Fruit fly (Drosophila melanogaster): Measurements from ENCODE around the gene CG14292.
A peak's percentile ranks its signal among the peaks of the same experiment; 100 is the strongest.

The CG14292 gene

DNA sequence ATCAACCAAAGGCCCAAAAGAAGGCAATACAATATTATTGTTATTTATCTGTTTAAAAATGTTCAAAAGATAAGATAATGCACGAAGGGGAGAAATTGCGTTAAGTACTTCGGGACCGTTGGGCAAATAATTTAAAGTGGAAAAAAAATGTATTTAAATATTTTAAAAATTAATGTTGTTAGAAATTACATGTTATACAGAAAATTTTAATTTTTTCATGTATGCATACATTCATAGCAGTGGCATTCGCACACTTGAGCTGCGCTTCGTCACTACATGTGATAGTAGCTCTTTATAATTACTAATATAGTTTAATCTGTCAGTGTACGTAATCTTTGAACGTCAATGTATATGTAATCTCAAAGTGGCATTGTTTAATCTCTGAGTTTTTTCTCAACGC is 10.2 kb downstream of the CG14292 start (continued):
- TF ChIP-seq sisA (GFP tag; IDR thresholded peaks at IDR 0.05) (peak; percentile 57), Aef1 (GFP tag; IDR thresholded peaks at IDR 0.05) (peak; percentile 64), C15 (GFP tag; IDR thresholded peaks at IDR 0.05) (0 out of 3 replicates have a peak, but pooled peaks have one; percentile 9), vvl (GFP tag; IDR thresholded peaks at IDR 0.05) (peak; percentile 81; the same call in 1 of the 2 replicates), CG6272 (GFP tag; IDR thresholded peaks at IDR 0.05) (peak; percentile 89), CG4404 (GFP tag; IDR thresholded peaks at IDR 0.05) (peak; percentile 40; the same call in 1 of the 2 replicates), CG18619 (GFP tag; optimal IDR thresholded peaks at IDR 0.05) (no peak), lab (GFP tag; optimal IDR thresholded peaks at IDR 0.05) (peak; percentile 62), caup (GFP tag; optimal IDR thresholded peaks at IDR 0.05; ENCODE audit: severe bottlenecking) (no peak), sr (GFP tag; IDR thresholded peaks at IDR 0.05) (0 out of 3 replicates have a peak, but pooled peaks have one; percentile 37), CoRest (tag; optimal IDR thresholded peaks at IDR 0.05) (no peak), sim (GFP tag; IDR thresholded peaks at IDR 0.05) (no peak), Fer3 (tag; optimal IDR thresholded peaks at IDR 0.05) (peak; percentile 51), CG6175 (GFP tag; IDR thresholded peaks at IDR 0.05) (peak; percentile 53; the same call in 1 of the 3 replicates), Meics (GFP tag; optimal IDR thresholded peaks at IDR 0.05) (peak; percentile 97), ttk (GFP tag; IDR thresholded peaks at IDR 0.05) (peak; percentile 76), Rx (GFP tag; IDR thresholded peaks at IDR 0.05) (peak; percentile 55), row (GFP tag; IDR thresholded peaks at IDR 0.05) (peak; percentile 69; the same call in 2 of the 3 replicates), disco-r (GFP tag; optimal IDR thresholded peaks at IDR 0.05) (no peak)

dm6 chr3R:18875228-18875627 is 30.2 kb downstream of the CG14292 start, which contains the start of gene CG14298:
Gene CG14298 (plus strand): TSS chr3R:18875528.
- TF ChIP-seq Hr78 (GFP tag; optimal IDR thresholded peaks at IDR 0.05) (no peak), CG10565 (GFP tag; optimal IDR thresholded peaks at IDR 0.05) (no peak), CG8281 (tag; optimal IDR thresholded peaks at IDR 0.05) (peak; percentile 79)
